Worm (Caenorhabditis elegans): ENCODE results near the gene M163.5.

ce11 chrX:14508823-14509259 lies 35.0 kb downstream of the M163.5 start:
- TF ChIP-seq unc-62 (GFP tag; optimal IDR thresholded peaks at IDR 0.05): peak; percentile 74
- TF ChIP-seq aly-2 (tag; optimal IDR thresholded peaks at IDR 0.05): no peak
- no peak for TF ChIP-seq nhr-11 (tag; optimal IDR thresholded peaks at IDR 0.05)
- TF ChIP-seq nhr-12 (tag; optimal IDR thresholded peaks at IDR 0.05): no peak
- TF ChIP-seq ama-1 (optimal IDR thresholded peaks at IDR 0.05): no peak
- TF ChIP-seq snpc-4 (tag; optimal IDR thresholded peaks at IDR 0.05): no peak
- TF ChIP-seq R02D3.7 (tag; optimal IDR thresholded peaks at IDR 0.05): no peak
- TF ChIP-seq nhr-237 (tag; optimal IDR thresholded peaks at IDR 0.05): no peak
- peak; percentile 46 for TF ChIP-seq elt-1 (tag; optimal IDR thresholded peaks at IDR 0.05)
- peak; percentile 73 for TF ChIP-seq blmp-1 (tag; optimal IDR thresholded peaks at IDR 0.05; ENCODE audit: insufficient read depth)
- no peak for TF ChIP-seq unc-39 (tag; optimal IDR thresholded peaks at IDR 0.05)
- no peak for TF ChIP-seq ztf-11 (tag; optimal IDR thresholded peaks at IDR 0.05)
- TF ChIP-seq lin-39 (tag; optimal IDR thresholded peaks at IDR 0.05): no peak
- TF ChIP-seq ZK546.5 (tag; optimal IDR thresholded peaks at IDR 0.05): no peak

All from whole organism, L2 larva.